Fruit fly (Drosophila melanogaster): ENCODE measurements around the gene Hsp22.

Gene Hsp22

DNA sequence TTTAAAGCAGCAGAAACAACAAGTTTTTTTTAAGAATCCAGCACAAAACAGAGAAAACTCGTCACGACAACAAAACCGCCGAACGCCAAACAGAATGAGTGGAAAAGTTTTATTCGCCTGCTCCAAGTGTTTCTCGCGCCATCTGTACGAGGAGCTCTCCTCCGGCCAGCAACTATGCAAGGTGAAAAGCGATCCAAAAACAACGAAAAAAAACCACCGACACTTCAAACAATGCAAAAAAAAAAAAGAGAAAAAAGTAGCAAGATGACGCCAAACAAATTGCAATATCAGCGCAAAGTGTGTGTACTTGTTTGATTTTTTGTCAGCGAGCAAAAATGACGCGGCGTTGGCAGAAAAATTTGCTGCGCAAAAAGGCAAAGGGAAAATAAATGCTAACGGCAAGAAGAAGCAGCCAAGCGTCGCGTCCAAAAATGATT lies 5.3 kb upstream of the Hsp22 start (continued):
- TF ChIP-seq CG8119 (GFP tag; IDR thresholded peaks at IDR 0.05) (peak; percentile 72; the same call in 2 of the 3 replicates), CG32006 (GFP tag; optimal IDR thresholded peaks at IDR 0.05) (no peak), achi (GFP tag; optimal IDR thresholded peaks at IDR 0.05) (no peak), CG9139 (GFP tag; optimal IDR thresholded peaks at IDR 0.05) (peak; percentile 84), eg (GFP tag; IDR thresholded peaks at IDR 0.05) (peak; percentile 81), CG7368 (GFP tag; optimal IDR thresholded peaks at IDR 0.05) (no peak), Sox102F (GFP tag; optimal IDR thresholded peaks at IDR 0.05) (no peak), dac (GFP tag; optimal IDR thresholded peaks at IDR 0.05) (peak; percentile 26), dsx (GFP tag; optimal IDR thresholded peaks at IDR 0.05; ENCODE audit: poor library complexity, severe bottlenecking) (peak; percentile 41)

DNA sequence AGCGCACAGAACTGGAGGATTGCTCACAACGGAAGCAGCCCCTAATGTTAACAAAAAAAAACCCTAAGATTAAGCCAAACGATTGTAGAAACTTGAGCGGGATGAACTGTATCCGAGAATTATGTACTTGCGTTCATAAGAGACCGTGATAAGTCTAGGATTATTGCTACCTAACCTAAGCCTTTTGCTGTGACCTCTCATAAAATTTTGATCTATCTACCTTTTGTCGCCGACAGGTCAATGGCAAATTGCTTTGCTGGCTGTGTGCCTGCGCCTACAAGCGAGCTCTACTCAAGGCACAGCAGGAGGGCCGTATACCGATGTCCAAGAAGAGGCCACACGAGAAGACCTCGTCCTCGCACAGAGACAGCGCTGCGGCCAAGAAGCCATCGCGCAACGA lies 4.1 kb upstream of the Hsp22 start:
- TF ChIP-seq svp (GFP tag) (peak; percentile 77), CG31627 (GFP tag; optimal IDR thresholded peaks at IDR 0.05) (no peak)

- no peak for TF ChIP-seq fd85E (GFP tag; optimal IDR thresholded peaks at IDR 0.05)
- no peak for TF ChIP-seq CG8319 (GFP tag; optimal IDR thresholded peaks at IDR 0.05)
- peak; percentile 48 for TF ChIP-seq Sox14 (GFP tag; optimal IDR thresholded peaks at IDR 0.05)
- peak; percentile 17 for TF ChIP-seq CG31627 (GFP tag; optimal IDR thresholded peaks at IDR 0.05)
- TF ChIP-seq CG11294 (GFP tag; IDR thresholded peaks at IDR 0.05): no peak
- no peak for TF ChIP-seq fd59A (GFP tag; optimal IDR thresholded peaks at IDR 0.05)
- no peak for TF ChIP-seq CG6792 (GFP tag; optimal IDR thresholded peaks at IDR 0.05)
- TF ChIP-seq Hr39 (GFP tag; optimal IDR thresholded peaks at IDR 0.05): no peak
- TF ChIP-seq Met (GFP tag; optimal IDR thresholded peaks at IDR 0.05): no peak
- peak; percentile 47 for TF ChIP-seq OdsH (GFP tag; optimal IDR thresholded peaks at IDR 0.05)
- peak; percentile 43 for TF ChIP-seq CG3919 (GFP tag; optimal IDR thresholded peaks at IDR 0.05)
- TF ChIP-seq CG9139 (GFP tag; optimal IDR thresholded peaks at IDR 0.05): no peak
- TF ChIP-seq CG32006 (GFP tag; optimal IDR thresholded peaks at IDR 0.05): no peak
- TF ChIP-seq dac (GFP tag; optimal IDR thresholded peaks at IDR 0.05): no peak
- TF ChIP-seq Sox15 (GFP tag; optimal IDR thresholded peaks at IDR 0.05): no peak
- no peak for TF ChIP-seq CG16779 (tag; optimal IDR thresholded peaks at IDR 0.05)
- no peak for TF ChIP-seq CG6276 (GFP tag; optimal IDR thresholded peaks at IDR 0.05)
- TF ChIP-seq CG6808 (GFP tag; optimal IDR thresholded peaks at IDR 0.05): no peak
- no peak for TF ChIP-seq CG15336 (GFP tag; IDR thresholded peaks at IDR 0.05)
- peak; percentile 14 for TF ChIP-seq net (GFP tag; optimal IDR thresholded peaks at IDR 0.05)
- TF ChIP-seq CG8119 (GFP tag; IDR thresholded peaks at IDR 0.05): peak; percentile 25; the same call in 1 of the 3 replicates
- TF ChIP-seq CG3032 (tag; optimal IDR thresholded peaks at IDR 0.05): peak; percentile 41
- TF ChIP-seq achi (GFP tag; optimal IDR thresholded peaks at IDR 0.05): peak; percentile 25
- no peak for TF ChIP-seq CG10669 (GFP tag; optimal IDR thresholded peaks at IDR 0.05)
- peak; percentile 60 for TF ChIP-seq svp (GFP tag)
- peak; percentile 38 for TF ChIP-seq lz (GFP tag; optimal IDR thresholded peaks at IDR 0.05)
- TF ChIP-seq CG7368 (GFP tag; optimal IDR thresholded peaks at IDR 0.05): no peak
- no peak for TF ChIP-seq CG11902 (GFP tag; optimal IDR thresholded peaks at IDR 0.05)
- TF ChIP-seq vri (GFP tag; optimal IDR thresholded peaks at IDR 0.05): peak; percentile 11
- TF ChIP-seq Gug (GFP tag; IDR thresholded peaks at IDR 0.05): no peak
- no peak for TF ChIP-seq CG10631 (GFP tag; optimal IDR thresholded peaks at IDR 0.05)
- TF ChIP-seq acj6 (GFP tag; optimal IDR thresholded peaks at IDR 0.05): no peak
- no peak for TF ChIP-seq Lpt (GFP tag; optimal IDR thresholded peaks at IDR 0.05)
- TF ChIP-seq CG1621 (tag; optimal IDR thresholded peaks at IDR 0.05): no peak
- no peak for TF ChIP-seq CG34406 (GFP tag; optimal IDR thresholded peaks at IDR 0.05)
- no peak for TF ChIP-seq CG11762 (GFP tag; optimal IDR thresholded peaks at IDR 0.05; ENCODE audit: insufficient read depth)
- TF ChIP-seq ss (GFP tag; optimal IDR thresholded peaks at IDR 0.05): no peak
- no peak for TF ChIP-seq CG8632 (GFP tag; optimal IDR thresholded peaks at IDR 0.05)
- TF ChIP-seq esn (GFP tag; optimal IDR thresholded peaks at IDR 0.05): peak; percentile 55
- no peak for TF ChIP-seq dsx (GFP tag; optimal IDR thresholded peaks at IDR 0.05; ENCODE audit: poor library complexity, severe bottlenecking)
- peak; percentile 33 for TF ChIP-seq topi (GFP tag; optimal IDR thresholded peaks at IDR 0.05)
- TF ChIP-seq cyc (GFP tag; optimal IDR thresholded peaks at IDR 0.05): peak; percentile 26
- peak; percentile 96 for TF ChIP-seq fkh (GFP tag; optimal IDR thresholded peaks at IDR 0.05)
- peak; percentile 71 for TF ChIP-seq Eip78C (GFP tag)
- TF ChIP-seq Eip75B (GFP tag; optimal IDR thresholded peaks at IDR 0.05): peak; percentile 30
- no peak for TF ChIP-seq Sox102F (GFP tag; optimal IDR thresholded peaks at IDR 0.05)
Measured at dm6 chr3L:9370907-9371365, 1.8 kb upstream of the Hsp22 start, which contains the start of gene Fdx1. TSS of gene Fdx1 (minus strand) at chr3L:9371238.
